Worm (Caenorhabditis elegans) whole organism, mixed stage, embryonic: ENCODE results near the gene F40F9.3.
A peak's percentile ranks its signal among the peaks of the same experiment; 100 is the strongest.

Experiments
- M03D4.4 ChIP-seq: sonication (generic microtip); optimal IDR thresholded peaks from 2 replicates; lab custom pipeline; 2017; ENCODE audit warnings: mild to moderate bottlenecking, missing genetic modification characterization, missing compliant biosample characterization
- bed-3 ChIP-seq: fragments of 200-800 bp; sonication (Bioruptor generic); optimal IDR thresholded peaks from 3 replicates; lab custom pipeline; 2018; ENCODE audit warnings: mild to moderate bottlenecking, missing genetic modification characterization, moderate library complexity, missing compliant biosample characterization
- blmp-1 ChIP-seq: fragments of 150-350 bp; optimal IDR thresholded peaks from 2 replicates; lab custom pipeline; 2014; ENCODE audit warnings: missing biosample characterization, missing genetic modification characterization
- ceh-39 ChIP-seq: fragments of 150-350 bp; optimal IDR thresholded peaks from 2 replicates; lab custom pipeline; 2014; ENCODE audit warnings: missing biosample characterization, missing genetic modification characterization
- ceh-43 ChIP-seq: fragments of 200-800 bp; sonication (Bioruptor generic); optimal IDR thresholded peaks from 2 replicates; lab custom pipeline; 2018; ENCODE audit warnings: mild to moderate bottlenecking, missing genetic modification characterization, moderate library complexity, missing compliant biosample characterization
- ceh-83 ChIP-seq: fragments of 200-800 bp; sonication (Bioruptor generic); optimal IDR thresholded peaks from 2 replicates; lab custom pipeline; 2018; ENCODE audit warnings: mild to moderate bottlenecking, missing genetic modification characterization, missing compliant biosample characterization
- ces-1 ChIP-seq: fragments of 150-350 bp; optimal IDR thresholded peaks from 2 replicates; lab custom pipeline; 2014; ENCODE audit warnings: missing biosample characterization, missing genetic modification reagents, missing genetic modification characterization
- cnd-1 ChIP-seq: fragments of 200-800 bp; sonication (Bioruptor generic); optimal IDR thresholded peaks from 2 replicates; lab custom pipeline; 2018; ENCODE audit warnings: mild to moderate bottlenecking, missing genetic modification characterization, missing compliant biosample characterization
- drap-1 ChIP-seq: fragments of 200-800 bp; sonication (Bioruptor generic); optimal IDR thresholded peaks from 3 replicates; lab custom pipeline; 2018; ENCODE audit warnings: mild to moderate bottlenecking, missing genetic modification characterization, missing compliant biosample characterization
- elt-1 ChIP-seq: sonication (generic microtip); optimal IDR thresholded peaks from 2 replicates; lab custom pipeline; 2017; ENCODE audit warnings: missing genetic modification characterization, mild to moderate bottlenecking, missing compliant biosample characterization, antibody characterized with exemption, moderate library complexity, borderline replicate concordance; ENCODE audit not compliant: insufficient read depth
- elt-3 ChIP-seq: fragments of 150-350 bp; optimal IDR thresholded peaks from 2 replicates; lab custom pipeline; 2014; ENCODE audit warnings: missing biosample characterization, missing genetic modification characterization
- flh-1 ChIP-seq: fragments of 200-800 bp; sonication (Bioruptor generic); optimal IDR thresholded peaks from 2 replicates; lab custom pipeline; 2018; ENCODE audit warnings: mild to moderate bottlenecking, missing genetic modification characterization, moderate library complexity, missing compliant biosample characterization
- ham-2 ChIP-seq: fragments of 200-800 bp; sonication (Bioruptor generic); optimal IDR thresholded peaks from 2 replicates; lab custom pipeline; 2018; ENCODE audit warnings: mild to moderate bottlenecking, missing genetic modification characterization, missing compliant biosample characterization
- hlh-1 ChIP-seq: fragments of 150-350 bp; optimal IDR thresholded peaks from 2 replicates; lab custom pipeline; 2014; ENCODE audit warnings: missing biosample characterization, missing genetic modification reagents, missing genetic modification characterization
- lin-13 ChIP-seq: fragments of 150-350 bp; optimal IDR thresholded peaks from 2 replicates; lab custom pipeline; 2014; ENCODE audit warnings: missing biosample characterization, missing genetic modification characterization
- lin-32 ChIP-seq: fragments of 200-800 bp; sonication (Bioruptor generic); optimal IDR thresholded peaks from 2 replicates; lab custom pipeline; 2018; ENCODE audit warnings: mild to moderate bottlenecking, missing genetic modification characterization, missing compliant biosample characterization
- lsy-2 ChIP-seq: fragments of 150-350 bp; optimal IDR thresholded peaks from 2 replicates; lab custom pipeline; 2014; ENCODE audit warnings: missing biosample characterization, missing genetic modification characterization
- mab-5 ChIP-seq: fragments of 150-350 bp; optimal IDR thresholded peaks from 2 replicates; lab custom pipeline; 2014; ENCODE audit warnings: missing biosample characterization, missing genetic modification characterization
- mep-1 ChIP-seq: fragments of 150-350 bp; optimal IDR thresholded peaks from 2 replicates; lab custom pipeline; 2017; ENCODE audit warnings: missing biosample characterization, missing genetic modification reagents, missing genetic modification characterization, inconsistent platforms
- mls-2 ChIP-seq: sonication (generic microtip); optimal IDR thresholded peaks from 2 replicates; lab custom pipeline; 2016; ENCODE audit warnings: mild to moderate bottlenecking, missing genetic modification characterization, moderate library complexity, missing compliant biosample characterization
- nhr-12 ChIP-seq: fragments of 150-350 bp; optimal IDR thresholded peaks from 2 replicates; lab custom pipeline; 2014; ENCODE audit warnings: missing biosample characterization, missing genetic modification characterization
- nhr-2 ChIP-seq: fragments of 150-350 bp; optimal IDR thresholded peaks from 2 replicates; lab custom pipeline; 2014; ENCODE audit warnings: missing biosample characterization, missing genetic modification characterization
- nhr-237 ChIP-seq: fragments of 150-350 bp; optimal IDR thresholded peaks from 2 replicates; lab custom pipeline; 2014; ENCODE audit warnings: missing biosample characterization, missing genetic modification characterization
- nhr-28 ChIP-seq: fragments of 150-350 bp; optimal IDR thresholded peaks from 2 replicates; lab custom pipeline; 2014; ENCODE audit warnings: missing biosample characterization, missing genetic modification characterization
- nhr-76 ChIP-seq: sonication (generic microtip); optimal IDR thresholded peaks from 2 replicates; lab custom pipeline; 2017; ENCODE audit warnings: missing biosample characterization, missing genetic modification characterization
- pha-4 ChIP-seq: fragments of 150-350 bp; optimal IDR thresholded peaks from 2 replicates; lab custom pipeline; 2018; ENCODE audit warnings: missing biosample characterization, missing genetic modification reagents, missing genetic modification characterization
- sem-2 ChIP-seq: fragments of 200-800 bp; sonication (Bioruptor generic); optimal IDR thresholded peaks from 2 replicates; lab custom pipeline; 2018; ENCODE audit warnings: mild to moderate bottlenecking, missing genetic modification characterization, missing compliant biosample characterization
- snpc-4 ChIP-seq: fragments of 150-350 bp; optimal IDR thresholded peaks from 2 replicates; lab custom pipeline; 2014; ENCODE audit warnings: missing biosample characterization, missing genetic modification characterization
- sptf-1 ChIP-seq: sonication (generic microtip); optimal IDR thresholded peaks from 2 replicates; lab custom pipeline; 2017; ENCODE audit warnings: mild to moderate bottlenecking, missing genetic modification characterization, moderate library complexity, missing compliant biosample characterization
- tbx-8 ChIP-seq: fragments of 200-800 bp; sonication (Bioruptor generic); optimal IDR thresholded peaks from 2 replicates; lab custom pipeline; 2018; ENCODE audit warnings: mild to moderate bottlenecking, missing genetic modification characterization, moderate library complexity, missing compliant biosample characterization
- unc-120 ChIP-seq: sonication (generic microtip); optimal IDR thresholded peaks from 2 replicates; lab custom pipeline; 2017; ENCODE audit warnings: missing genetic modification characterization, missing compliant biosample characterization; ENCODE audit not compliant: poor library complexity, severe bottlenecking
- unc-39 ChIP-seq: fragments of 150-350 bp; optimal IDR thresholded peaks from 2 replicates; lab custom pipeline; 2014; ENCODE audit warnings: missing biosample characterization, missing genetic modification characterization
- unc-62 ChIP-seq: fragments of 150-350 bp; optimal IDR thresholded peaks from 2 replicates; lab custom pipeline; 2014; ENCODE audit warnings: missing biosample characterization, missing genetic modification reagents, missing genetic modification characterization
- zip-8 ChIP-seq: fragments of 150-350 bp; optimal IDR thresholded peaks from 2 replicates; lab custom pipeline; 2014; ENCODE audit warnings: missing biosample characterization, missing genetic modification characterization
- ztf-11 ChIP-seq: fragments of 150-350 bp; optimal IDR thresholded peaks from 2 replicates; lab custom pipeline; 2014; ENCODE audit warnings: missing biosample characterization, missing genetic modification characterization

Gene F40F9.3

ce11 chrV:9730743-9731706, 16.0 kb downstream of the F40F9.3 start:
- TF ChIP-seq ceh-43 (peak; percentile 55), nhr-28 (tag; lab: Kevin White, UChicago) (no peak), nhr-237 (tag; lab: Kevin White, UChicago) (peak; percentile 80), pha-4 (peak; percentile 79), unc-39 (no peak), sptf-1 (tag; lab: Kevin White, UChicago) (peak; percentile 90), blmp-1 (peak; percentile 11), mep-1 (tag; lab: Kevin White, UChicago) (peak; percentile 38), nhr-76 (tag; lab: Kevin White, UChicago) (peak; percentile 32), ztf-11 (tag; lab: Kevin White, UChicago) (peak; percentile 77), elt-3 (tag; lab: Kevin White, UChicago) (no peak), drap-1 (no peak), lin-13 (peak; percentile 82), mab-5 (tag; lab: Kevin White, UChicago) (peak; percentile 42), elt-1 (tag; lab: Kevin White, UChicago) (no peak), nhr-2 (tag; lab: Kevin White, UChicago) (peak; percentile 55), ceh-83 (no peak), bed-3 (GFP tag; lab: Kevin White, UChicago) (no peak), sem-2 (GFP tag; lab: Kevin White, UChicago) (peak; percentile 35), tbx-8 (GFP tag; lab: Kevin White, UChicago) (peak; percentile 55), M03D4.4 (peak; percentile 78), lin-32 (GFP tag; lab: Kevin White, UChicago) (peak; percentile 37), ces-1 (GFP tag; lab: Kevin White, UChicago) (peak; percentile 37), ham-2 (peak; percentile 97), flh-1 (peak; percentile 54), mls-2 (tag; lab: Kevin White, UChicago) (peak; percentile 90), unc-62 (peak; percentile 83), zip-8 (tag; lab: Kevin White, UChicago) (no peak), lsy-2 (tag; lab: Kevin White, UChicago) (peak; percentile 95), snpc-4 (tag; lab: Kevin White, UChicago) (no peak), ceh-39 (peak; percentile 48), hlh-1 (tag; lab: Kevin White, UChicago) (peak; percentile 70), cnd-1 (tag; lab: Kevin White, UChicago) (peak; percentile 17), unc-120 (tag; lab: Kevin White, UChicago) (peak; percentile 98), nhr-12 (peak; percentile 48)

- no peak for TF ChIP-seq lsy-2 (tag; lab: Kevin White, UChicago)
- peak; percentile 28 for TF ChIP-seq ham-2
- TF ChIP-seq unc-62: peak; percentile 65
Observed at ce11 chrV:9731852-9732251, 16.8 kb downstream of the F40F9.3 start.

- TF ChIP-seq mab-5 (tag; lab: Kevin White, UChicago) (no peak), sem-2 (GFP tag; lab: Kevin White, UChicago) (no peak), nhr-2 (tag; lab: Kevin White, UChicago) (no peak), ceh-39 (no peak)
Observed at ce11 chrV:9733920-9734454, 19.0 kb downstream of the F40F9.3 start, which contains the start of gene cal-7. cal-7 (plus strand) TSS chrV:9734103.
